Fruit fly (Drosophila melanogaster): Measurements from ENCODE around the gene Cpr65Ea.

Cpr65Ea gene

DNA sequence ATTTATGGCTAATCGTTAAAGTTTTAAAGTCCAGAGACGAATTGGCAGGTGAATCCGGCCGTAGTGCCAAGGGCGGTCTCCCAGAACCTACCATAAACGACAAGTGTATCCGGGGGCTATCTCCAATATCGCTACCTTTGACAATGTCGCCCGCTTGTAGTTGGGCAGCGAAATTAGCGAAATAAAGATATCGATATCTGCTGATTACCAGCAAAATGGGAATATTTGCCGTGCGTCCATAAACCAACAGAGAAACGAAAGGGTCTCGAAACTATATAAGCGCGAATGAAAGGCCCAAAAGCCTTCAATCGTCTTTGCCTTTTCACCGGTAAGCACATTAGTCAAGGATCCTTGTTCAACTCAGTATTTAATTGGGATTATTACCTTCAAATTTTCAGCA lies 44.2 kb upstream of the Cpr65Ea start, which contains the start of gene Acbp3:
TSS of gene Acbp3 (plus strand) at position 301 of the 400 bp plus-strand sequence.
- TF ChIP-seq CG14655 (GFP tag; optimal IDR thresholded peaks at IDR 0.05) (no peak), CG10348 (GFP tag; IDR thresholded peaks at IDR 0.05) (no peak), CG4496 (GFP tag; IDR thresholded peaks at IDR 0.05) (no peak), CG8301 (tag; optimal IDR thresholded peaks at IDR 0.05) (no peak), CG32121 (GFP tag; IDR thresholded peaks at IDR 0.05) (no peak), rn (GFP tag; IDR thresholded peaks at IDR 0.05) (no peak), gl (tag; optimal IDR thresholded peaks at IDR 0.05) (no peak), CG17806 (tag; optimal IDR thresholded peaks at IDR 0.05) (no peak), CG8159 (tag; optimal IDR thresholded peaks at IDR 0.05) (no peak), CG12605 (GFP tag; IDR thresholded peaks at IDR 0.05) (no peak), D1 (tag; optimal IDR thresholded peaks at IDR 0.05) (no peak), Pif1A (GFP tag; optimal IDR thresholded peaks at IDR 0.05) (no peak), CG9948 (tag; optimal IDR thresholded peaks at IDR 0.05) (no peak), Pif1B (GFP tag; optimal IDR thresholded peaks at IDR 0.05) (no peak)

DNA sequence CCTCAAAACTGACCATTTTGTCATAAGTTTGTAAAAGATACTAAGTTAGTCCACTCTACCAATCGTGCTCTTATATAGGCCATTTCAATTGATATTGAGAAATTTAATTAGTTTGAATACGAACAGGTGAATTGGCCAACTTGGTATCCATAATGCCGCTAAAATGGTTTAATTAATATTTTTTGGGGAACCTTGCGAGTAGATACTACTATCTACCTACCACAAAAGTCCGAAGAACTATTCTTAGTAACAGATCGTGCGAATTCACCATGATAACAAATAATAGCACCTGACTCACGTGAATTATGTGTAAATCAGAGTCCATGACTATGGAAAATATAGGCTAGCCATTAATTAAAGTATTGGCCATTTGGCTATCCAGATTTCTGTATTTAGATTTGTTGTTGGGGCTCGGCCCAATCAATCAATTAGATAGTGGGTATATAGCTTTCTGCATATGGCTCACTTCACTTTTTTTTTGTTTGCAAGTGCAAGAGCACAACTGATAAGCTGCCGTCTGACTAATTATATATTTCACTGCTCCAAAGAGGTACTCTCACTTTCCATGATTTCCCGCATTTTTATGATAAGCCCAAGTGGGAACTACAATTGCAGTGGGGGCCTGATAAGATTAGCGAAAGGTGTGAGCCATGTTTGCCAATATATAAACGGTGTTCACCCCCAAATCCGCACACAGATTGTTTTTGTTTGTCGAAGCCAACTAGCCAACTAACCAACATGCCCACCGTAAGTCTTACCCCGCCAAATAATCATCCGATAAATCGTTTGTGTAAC lies 42.0 kb upstream of the Cpr65Ea start, which contains the start of the genes Acbp4 and Acbp6:
TSS of gene Acbp4 (minus strand) at position 51 of the 795 bp plus-strand sequence.
TSS of gene Acbp6 (plus strand) at position 690 of the 795 bp plus-strand sequence.
- TF ChIP-seq Snoo (tag; optimal IDR thresholded peaks at IDR 0.05), result no peak
- TF ChIP-seq fd96Ca (GFP tag; IDR thresholded peaks at IDR 0.05), result no peak
- no peak for TF ChIP-seq CG17806 (tag; optimal IDR thresholded peaks at IDR 0.05)
- TF ChIP-seq CG14655 (GFP tag; optimal IDR thresholded peaks at IDR 0.05), result no peak
- TF ChIP-seq CG13204 (GFP tag; optimal IDR thresholded peaks at IDR 0.05), result no peak
- TF ChIP-seq Ets98B (GFP tag; IDR thresholded peaks at IDR 0.05), result no peak
- no peak for TF ChIP-seq CG8159 (tag; optimal IDR thresholded peaks at IDR 0.05)
- no peak for TF ChIP-seq CG8301 (tag; optimal IDR thresholded peaks at IDR 0.05)
- no peak for TF ChIP-seq CG12605 (GFP tag; IDR thresholded peaks at IDR 0.05)
- TF ChIP-seq CG34367 (tag; optimal IDR thresholded peaks at IDR 0.05), result no peak
- TF ChIP-seq gl (tag; optimal IDR thresholded peaks at IDR 0.05), result no peak
- TF ChIP-seq CG15710 (tag; optimal IDR thresholded peaks at IDR 0.05), result no peak
- TF ChIP-seq D1 (tag; optimal IDR thresholded peaks at IDR 0.05), result no peak
- no peak for TF ChIP-seq CG4496 (GFP tag; IDR thresholded peaks at IDR 0.05)
- no peak for TF ChIP-seq Pif1B (GFP tag; optimal IDR thresholded peaks at IDR 0.05)
- no peak for TF ChIP-seq Pif1A (GFP tag; optimal IDR thresholded peaks at IDR 0.05)
- no peak for TF ChIP-seq CG9948 (tag; optimal IDR thresholded peaks at IDR 0.05)
- TF ChIP-seq rn (GFP tag; IDR thresholded peaks at IDR 0.05), result no peak

DNA sequence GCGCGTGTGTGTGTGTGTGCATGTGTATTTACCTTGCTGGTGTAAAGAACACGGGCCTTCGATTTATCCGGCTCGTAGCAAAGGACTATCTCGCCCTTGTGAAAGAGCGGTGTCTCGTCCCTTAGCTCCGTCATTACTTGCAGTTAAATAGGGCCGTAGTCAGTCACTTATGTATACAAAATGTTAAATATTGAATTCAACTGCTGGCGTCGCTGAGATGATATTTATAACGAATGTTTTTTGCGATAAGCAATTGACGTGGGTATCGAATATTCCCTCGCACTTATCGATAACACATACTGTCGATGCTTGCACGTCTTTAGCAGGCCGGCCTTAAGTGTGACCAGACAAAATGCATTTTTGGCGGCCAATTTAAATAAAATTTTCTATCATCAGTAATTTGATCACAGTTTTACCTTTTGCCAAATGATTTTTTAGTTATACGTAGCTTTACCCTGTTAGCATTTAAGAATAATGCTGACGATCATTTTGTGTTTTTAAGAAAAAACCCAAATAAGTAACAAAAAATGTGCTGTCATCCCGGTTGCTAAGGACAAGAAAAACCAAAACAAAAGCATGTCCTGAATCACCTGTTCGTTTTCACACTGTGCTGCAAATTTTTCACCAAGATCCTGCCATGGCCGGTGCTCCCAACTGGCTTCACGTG lies 39.0 kb upstream of the Cpr65Ea start, which contains the start of the genes msl-3 and BBS1:
TSS of gene msl-3 (minus strand) at position 245 of the 667 bp plus-strand sequence.
TSS of gene BBS1 (plus strand) at position 617 of the 667 bp plus-strand sequence.
- TF ChIP-seq CG8159 (tag; optimal IDR thresholded peaks at IDR 0.05) (no peak), gl (tag; optimal IDR thresholded peaks at IDR 0.05) (no peak), Pif1A (GFP tag; optimal IDR thresholded peaks at IDR 0.05) (no peak), Snoo (tag; optimal IDR thresholded peaks at IDR 0.05) (no peak), fd96Ca (GFP tag; IDR thresholded peaks at IDR 0.05) (no peak), CG4496 (GFP tag; IDR thresholded peaks at IDR 0.05) (no peak), CG17806 (tag; optimal IDR thresholded peaks at IDR 0.05) (no peak), CG10348 (GFP tag; IDR thresholded peaks at IDR 0.05) (no peak), CG8301 (tag; optimal IDR thresholded peaks at IDR 0.05) (no peak), CG34367 (tag; optimal IDR thresholded peaks at IDR 0.05) (no peak), rn (GFP tag; IDR thresholded peaks at IDR 0.05) (no peak), EcR (GFP tag; optimal IDR thresholded peaks at IDR 0.05) (no peak), Ets98B (GFP tag; IDR thresholded peaks at IDR 0.05) (no peak), CG13204 (GFP tag; optimal IDR thresholded peaks at IDR 0.05) (no peak), CG14655 (GFP tag; optimal IDR thresholded peaks at IDR 0.05) (no peak), Pif1B (GFP tag; optimal IDR thresholded peaks at IDR 0.05) (no peak), CG15710 (tag; optimal IDR thresholded peaks at IDR 0.05) (no peak), D1 (tag; optimal IDR thresholded peaks at IDR 0.05) (no peak)

DNA sequence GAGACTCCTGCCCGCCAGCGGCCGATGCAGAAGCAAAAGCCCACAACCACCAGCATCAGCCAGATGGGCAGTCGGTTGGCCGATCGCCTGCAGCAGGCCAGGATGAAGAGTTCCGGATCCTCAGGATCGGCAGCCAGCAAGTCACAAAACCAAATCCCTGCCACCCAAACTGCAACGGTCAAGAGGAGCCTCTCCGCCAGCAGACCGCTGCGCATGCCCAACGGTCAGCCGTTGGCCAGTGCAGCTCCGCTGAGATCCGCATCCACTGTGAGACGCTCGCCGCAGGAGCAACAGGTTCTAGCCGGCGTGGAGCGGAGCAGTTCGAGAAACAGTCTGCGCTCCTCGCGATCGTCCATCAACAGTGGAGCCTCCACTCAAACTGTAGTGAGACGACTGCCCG lies 35.7 kb upstream of the Cpr65Ea start:
- TF ChIP-seq CG8301 (tag; optimal IDR thresholded peaks at IDR 0.05) (no peak), Pif1B (GFP tag; optimal IDR thresholded peaks at IDR 0.05) (no peak), CG14655 (GFP tag; optimal IDR thresholded peaks at IDR 0.05) (no peak), CG4496 (GFP tag; IDR thresholded peaks at IDR 0.05) (no peak), Ets98B (GFP tag; IDR thresholded peaks at IDR 0.05) (no peak), CG17806 (tag; optimal IDR thresholded peaks at IDR 0.05) (no peak), CG32121 (GFP tag; IDR thresholded peaks at IDR 0.05) (no peak)

DNA sequence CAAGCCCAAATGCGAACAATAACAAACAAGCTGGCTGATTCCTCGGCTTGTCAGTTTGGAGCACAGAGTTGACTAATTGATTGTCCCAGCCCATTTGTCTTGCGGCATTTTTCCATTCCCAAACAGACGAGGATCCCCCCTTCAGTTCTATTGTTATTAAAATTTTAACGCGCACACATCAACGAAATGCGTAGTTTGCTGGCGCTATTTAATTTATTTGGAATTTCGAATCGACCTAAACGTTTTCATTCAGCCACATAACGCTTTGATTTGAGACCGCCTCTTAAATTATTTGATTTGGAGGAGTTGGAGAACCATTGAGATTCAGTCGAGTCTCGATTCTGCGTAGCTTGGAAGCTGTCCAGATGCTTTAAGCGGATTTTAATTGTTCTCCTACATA lies 29.5 kb upstream of the Cpr65Ea start:
- TF ChIP-seq CG15710 (tag; optimal IDR thresholded peaks at IDR 0.05), result no peak
- no peak for TF ChIP-seq CG8301 (tag; optimal IDR thresholded peaks at IDR 0.05)
- no peak for TF ChIP-seq Pif1A (GFP tag; optimal IDR thresholded peaks at IDR 0.05)
- TF ChIP-seq rn (GFP tag; IDR thresholded peaks at IDR 0.05), result no peak
- TF ChIP-seq CG14655 (GFP tag; optimal IDR thresholded peaks at IDR 0.05), result no peak
- no peak for TF ChIP-seq CG10348 (GFP tag; IDR thresholded peaks at IDR 0.05)
- TF ChIP-seq Pif1B (GFP tag; optimal IDR thresholded peaks at IDR 0.05), result no peak
- TF ChIP-seq EcR (GFP tag; optimal IDR thresholded peaks at IDR 0.05), result no peak
- TF ChIP-seq CG34367 (tag; optimal IDR thresholded peaks at IDR 0.05), result no peak
- TF ChIP-seq CG17806 (tag; optimal IDR thresholded peaks at IDR 0.05), result no peak
- TF ChIP-seq gl (tag; optimal IDR thresholded peaks at IDR 0.05), result no peak
- TF ChIP-seq CG13204 (GFP tag; optimal IDR thresholded peaks at IDR 0.05), result no peak

All from whole organism, pupa.